Worm (Caenorhabditis elegans) whole organism, young adult: ENCODE measurements around the gene T24D5.6.

Experiments
- B0019.2 ChIP-seq: fragments of 200-800 bp; sonication (Bioruptor generic); conservative IDR thresholded peaks from 2 replicates; pipeline ENCODE4 v1.3.6; 2022; ENCODE audit warnings: missing genetic modification reagents, missing genetic modification characterization, missing compliant biosample characterization
- B0261.1 ChIP-seq: sonication (generic microtip); optimal IDR thresholded peaks from 2 replicates; lab custom pipeline; 2016; ENCODE audit warnings: mild to moderate bottlenecking, missing genetic modification characterization, moderate library complexity, missing compliant biosample characterization
- C06A6.2 ChIP-seq: fragments of 200-800 bp; sonication (Bioruptor generic); conservative IDR thresholded peaks from 2 replicates; pipeline ENCODE4 v1.3.6; 2022; ENCODE audit warnings: missing genetic modification characterization, missing compliant biosample characterization
- C17E4.6 ChIP-seq: fragments of 200-800 bp; sonication (Bioruptor generic); IDR thresholded peaks from 2 replicates; pipeline ENCODE4 v1.3.6; 2022; ENCODE audit warnings: missing genetic modification reagents, missing genetic modification characterization, missing compliant biosample characterization
- D2030.7 ChIP-seq: fragments of 200-800 bp; sonication (Bioruptor generic); IDR thresholded peaks from 2 replicates; pipeline ENCODE4 v1.3.6; 2022; ENCODE audit warnings: missing genetic modification reagents, missing genetic modification characterization, missing compliant biosample characterization
- F10E7.11 ChIP-seq: sonication (generic microtip); optimal IDR thresholded peaks from 2 replicates; lab custom pipeline; 2017; ENCODE audit warnings: mild to moderate bottlenecking, missing genetic modification characterization, moderate library complexity, missing compliant biosample characterization
- F33H1.4 ChIP-seq: fragments of 200-800 bp; sonication (Bioruptor generic); IDR thresholded peaks from 2 replicates; pipeline ENCODE4 v1.3.6; 2022; ENCODE audit warnings: missing genetic modification reagents, missing genetic modification characterization, missing compliant biosample characterization
- F37B4.10 ChIP-seq: fragments of 200-800 bp; sonication (Bioruptor generic); IDR thresholded peaks from 2 replicates; pipeline ENCODE4 v1.3.6; 2022; ENCODE audit warnings: missing genetic modification characterization, missing compliant biosample characterization
- F49E8.2 ChIP-seq: sonication (generic microtip); optimal IDR thresholded peaks from 3 replicates; lab custom pipeline; 2017; ENCODE audit warnings: missing genetic modification characterization, mild to moderate bottlenecking, missing compliant biosample characterization, antibody characterized with exemption, moderate library complexity; ENCODE audit not compliant: insufficient read depth
- F55B11.4 ChIP-seq: sonication (generic microtip); optimal IDR thresholded peaks from 2 replicates; lab custom pipeline; 2016; ENCODE audit warnings: missing compliant biosample characterization, missing genetic modification characterization, borderline replicate concordance; ENCODE audit not compliant: insufficient read depth
- K11D2.4 ChIP-seq: fragments of 200-800 bp; sonication (Bioruptor generic); IDR thresholded peaks from 2 replicates; pipeline ENCODE4 v1.3.6; 2022; ENCODE audit warnings: missing genetic modification reagents, missing genetic modification characterization, missing compliant biosample characterization
- T26A5.8 ChIP-seq: sonication (generic microtip); optimal IDR thresholded peaks from 2 replicates; lab custom pipeline; 2016; ENCODE audit warnings: missing genetic modification characterization, missing compliant biosample characterization
- Y53F4B.3 ChIP-seq: fragments of 200-800 bp; sonication (Bioruptor generic); IDR thresholded peaks from 2 replicates; pipeline ENCODE4 v1.3.6; 2022; ENCODE audit warnings: missing genetic modification reagents, missing genetic modification characterization, missing compliant biosample characterization
- Y56A3A.18 ChIP-seq: fragments of 200-800 bp; sonication (Bioruptor generic); IDR thresholded peaks from 2 replicates; pipeline ENCODE4 v1.3.6; 2022; ENCODE audit warnings: missing genetic modification reagents, missing genetic modification characterization, missing compliant biosample characterization
- Y67H2A.10 ChIP-seq: fragments of 200-800 bp; sonication (Bioruptor generic); conservative IDR thresholded peaks from 2 replicates; pipeline ENCODE4 v1.3.6; 2022; ENCODE audit warnings: missing genetic modification reagents, missing genetic modification characterization, missing compliant biosample characterization
- Y95B8A.8 ChIP-seq: fragments of 200-800 bp; sonication (Bioruptor generic); IDR thresholded peaks from 2 replicates; pipeline ENCODE4 v1.3.6; 2022; ENCODE audit warnings: missing genetic modification reagents, missing genetic modification characterization, missing compliant biosample characterization
- aptf-3 ChIP-seq: fragments of 200-800 bp; sonication (Bioruptor generic); IDR thresholded peaks from 2 replicates; pipeline ENCODE4 v1.3.6; 2022; ENCODE audit warnings: missing genetic modification characterization, missing compliant biosample characterization
- attf-6 ChIP-seq: fragments of 200-800 bp; sonication (Bioruptor generic); IDR thresholded peaks from 2 replicates; pipeline ENCODE4 v1.3.6; 2022; ENCODE audit warnings: missing genetic modification reagents, missing genetic modification characterization, missing compliant biosample characterization
- bed-1 ChIP-seq: fragments of 200-800 bp; sonication (Bioruptor generic); IDR thresholded peaks from 2 replicates; pipeline ENCODE4 v1.3.6; 2022; ENCODE audit warnings: missing genetic modification reagents, missing genetic modification characterization, missing compliant biosample characterization
- bed-2 ChIP-seq: fragments of 200-800 bp; sonication (Bioruptor generic); IDR thresholded peaks from 2 replicates; pipeline ENCODE4 v1.3.6; 2022; ENCODE audit warnings: missing genetic modification reagents, missing genetic modification characterization, missing compliant biosample characterization
- ccch-3 ChIP-seq: fragments of 200-800 bp; sonication (Bioruptor generic); optimal IDR thresholded peaks from 2 replicates; lab custom pipeline; 2018; ENCODE audit warnings: mild to moderate bottlenecking, missing genetic modification characterization, missing compliant biosample characterization
- cebp-2 ChIP-seq: fragments of 200-800 bp; sonication (Bioruptor generic); IDR thresholded peaks from 2 replicates; pipeline ENCODE4 v1.3.6; 2022; ENCODE audit warnings: missing genetic modification characterization, missing compliant biosample characterization
- ceh-91 ChIP-seq: fragments of 200-800 bp; sonication (Bioruptor generic); IDR thresholded peaks from 2 replicates; pipeline ENCODE4 v1.3.6; 2022; ENCODE audit warnings: missing genetic modification reagents, missing genetic modification characterization, missing compliant biosample characterization
- chd-7 ChIP-seq: sonication (generic microtip); optimal IDR thresholded peaks from 2 replicates; lab custom pipeline; 2016; ENCODE audit warnings: mild to moderate bottlenecking, missing genetic modification characterization, moderate library complexity, missing compliant biosample characterization
- die-1 ChIP-seq: sonication (generic microtip); optimal IDR thresholded peaks from 2 replicates; lab custom pipeline; 2016; ENCODE audit warnings: missing genotype, mild to moderate bottlenecking, missing genetic modification characterization, missing compliant biosample characterization
- efl-1 ChIP-seq: fragments of 150-350 bp; optimal IDR thresholded peaks from 2 replicates; lab custom pipeline; 2014; ENCODE audit warnings: missing biosample characterization, missing genetic modification reagents, missing genetic modification characterization
- egl-18 ChIP-seq: fragments of 200-800 bp; sonication (Bioruptor generic); IDR thresholded peaks from 2 replicates; pipeline ENCODE4 v1.3.6; 2022; ENCODE audit warnings: missing genetic modification reagents, missing genetic modification characterization, missing compliant biosample characterization
- egrh-3 ChIP-seq: fragments of 200-800 bp; sonication (Bioruptor generic); IDR thresholded peaks from 2 replicates; pipeline ENCODE4 v1.3.6; 2022; ENCODE audit warnings: missing genetic modification reagents, missing genetic modification characterization, missing compliant biosample characterization
- ets-4 ChIP-seq: fragments of 200-800 bp; sonication (Bioruptor generic); optimal IDR thresholded peaks from 2 replicates; lab custom pipeline; 2018; ENCODE audit warnings: mild to moderate bottlenecking, missing genetic modification characterization, missing compliant biosample characterization
- lin-40 ChIP-seq: sonication (generic microtip); optimal IDR thresholded peaks from 2 replicates; lab custom pipeline; 2016; ENCODE audit warnings: missing genetic modification characterization, mild to moderate bottlenecking, missing compliant biosample characterization, missing genotype, missing genetic modification reagents
- lir-1 ChIP-seq: fragments of 200-800 bp; sonication (Bioruptor generic); conservative IDR thresholded peaks from 2 replicates; pipeline ENCODE4 v1.3.6; 2022; ENCODE audit warnings: missing genetic modification reagents, missing genetic modification characterization, missing compliant biosample characterization
- lsl-1 ChIP-seq: fragments of 200-800 bp; sonication (Bioruptor generic); optimal IDR thresholded peaks from 2 replicates; lab custom pipeline; 2018; ENCODE audit warnings: mild to moderate bottlenecking, missing genetic modification characterization, moderate library complexity, missing compliant biosample characterization
- madf-3 ChIP-seq: fragments of 200-800 bp; sonication (Bioruptor generic); IDR thresholded peaks from 2 replicates; pipeline ENCODE4 v1.3.6; 2022; ENCODE audit warnings: missing genetic modification reagents, missing genetic modification characterization, missing compliant biosample characterization
- mcd-1 ChIP-seq: fragments of 200-800 bp; sonication (Bioruptor generic); IDR thresholded peaks from 2 replicates; pipeline ENCODE4 v1.3.6; 2022; ENCODE audit warnings: missing genetic modification reagents, missing genetic modification characterization, missing compliant biosample characterization
- mel-28 ChIP-seq: sonication (generic microtip); optimal IDR thresholded peaks from 2 replicates; lab custom pipeline; 2016; ENCODE audit warnings: borderline replicate concordance, mild to moderate bottlenecking, missing genetic modification characterization, missing compliant biosample characterization
- nfya-2 ChIP-seq: fragments of 200-800 bp; sonication (Bioruptor generic); IDR thresholded peaks from 2 replicates; pipeline ENCODE4 v1.3.6; 2022; ENCODE audit warnings: missing genetic modification reagents, missing genetic modification characterization, missing compliant biosample characterization
- nhr-90 ChIP-seq: sonication (generic microtip); optimal IDR thresholded peaks from 2 replicates; lab custom pipeline; 2016; ENCODE audit warnings: missing genotype, mild to moderate bottlenecking, missing genetic modification characterization, missing compliant biosample characterization
- pbrm-1 ChIP-seq: fragments of 200-800 bp; sonication (Bioruptor generic); IDR thresholded peaks from 2 replicates; pipeline ENCODE4 v1.3.6; 2022; ENCODE audit warnings: missing genetic modification reagents, missing genetic modification characterization, missing compliant biosample characterization
- snpc-1.1 ChIP-seq: sonication (generic microtip); optimal IDR thresholded peaks from 2 replicates; lab custom pipeline; 2017; ENCODE audit warnings: missing genetic modification characterization, mild to moderate bottlenecking, missing compliant biosample characterization, antibody characterized with exemption, moderate library complexity, missing genotype, missing genetic modification reagents; ENCODE audit not compliant: insufficient read depth
- snpc-4 ChIP-seq, 5 experiments: fragments of 150-350 bp in 1 of 5; sonication (generic microtip) in 4 of 5; optimal IDR thresholded peaks; 2 replicates each; lab custom pipeline; 2014 to 2018; ENCODE audit warnings: missing genetic modification characterization in 5 of 5, missing biosample characterization in 3 of 5, antibody characterized with exemption in 2 of 5, mild to moderate bottlenecking in 2 of 5, missing compliant biosample characterization in 2 of 5, missing genotype in 2 of 5, moderate library complexity in 2 of 5, missing genetic modification reagents in 1 of 5
- unc-62 ChIP-seq: fragments of 150-350 bp; optimal IDR thresholded peaks from 2 replicates; lab custom pipeline; 2014; ENCODE audit warnings: missing biosample characterization, missing genetic modification reagents, missing genetic modification characterization
- zim-3 ChIP-seq: sonication (generic microtip); optimal IDR thresholded peaks from 2 replicates; lab custom pipeline; 2017; ENCODE audit warnings: mild to moderate bottlenecking, missing genetic modification characterization, moderate library complexity, missing compliant biosample characterization
- ztf-25 ChIP-seq: fragments of 200-800 bp; sonication (Bioruptor generic); IDR thresholded peaks from 2 replicates; pipeline ENCODE4 v1.3.6; 2022; ENCODE audit warnings: missing genetic modification reagents, missing genetic modification characterization, missing compliant biosample characterization
- ztf-3 ChIP-seq: fragments of 200-800 bp; sonication (Bioruptor generic); optimal IDR thresholded peaks from 2 replicates; lab custom pipeline; 2018; ENCODE audit warnings: mild to moderate bottlenecking, missing genetic modification characterization, missing compliant biosample characterization
- ztf-6 ChIP-seq: fragments of 200-800 bp; sonication (Bioruptor generic); IDR thresholded peaks from 2 replicates; pipeline ENCODE4 v1.3.6; 2022; ENCODE audit warnings: missing genetic modification reagents, missing genetic modification characterization, missing compliant biosample characterization

Gene T24D5.6

ce11 chrX:12603322-12603984 lies at the start of gene T24D5.6, which contains the start of gene R09A8.9:
Gene T24D5.6, plus strand, starts transcription at chrX:12603622.
Gene R09A8.9, plus strand, starts transcription at chrX:12603934.
- TF ChIP-seq ztf-25 (no peak), D2030.7 (no peak), Y67H2A.10 (GFP tag; lab: Robert Waterston, UW) (no peak), bed-2 (no peak), die-1 (tag; lab: Kevin White, UChicago) (no peak), snpc-1.1 (tag; lab: Kevin White, UChicago) (no peak), Y56A3A.18 (no peak), unc-62 (GFP tag; lab: Kevin White, UChicago) (no peak), B0019.2 (GFP tag; lab: Robert Waterston, UW) (no peak), F55B11.4 (tag; lab: Kevin White, UChicago) (no peak), snpc-4 (GFP tag; optimal IDR thresholded peaks at IDR 0.05; lab: Kevin White, UChicago) (no peak), snpc-4 (tag; optimal IDR thresholded peaks at IDR 0.05; lab: Kevin White, UChicago) (no peak), egl-18 (no peak), bed-1 (GFP tag; lab: Robert Waterston, UW) (no peak), ztf-3 (GFP tag; lab: Kevin White, UChicago) (no peak), aptf-3 (GFP tag; lab: Robert Waterston, UW) (no peak), lsl-1 (GFP tag; lab: Kevin White, UChicago) (no peak), nhr-90 (tag; lab: Kevin White, UChicago) (no peak), madf-3 (no peak), B0261.1 (tag; lab: Kevin White, UChicago) (no peak)

- TF ChIP-seq ztf-6 (GFP tag; lab: Robert Waterston, UW) (peak; percentile 81), C06A6.2 (peak; percentile 57; the same call in 1 of the 2 replicates), snpc-4 (GFP tag; optimal IDR thresholded peaks at IDR 0.05; lab: Kevin White, UChicago) (peak; percentile 84), snpc-4 (tag; optimal IDR thresholded peaks at IDR 0.05; lab: Kevin White, UChicago) (peak in 1 of 4 experiments; percentile 12), ccch-3 (GFP tag; lab: Kevin White, UChicago) (no peak), lin-40 (tag; lab: Kevin White, UChicago) (no peak), K11D2.4 (GFP tag; lab: Robert Waterston, UW) (peak; percentile 86), Y95B8A.8 (no peak), F49E8.2 (tag; lab: Kevin White, UChicago) (peak; percentile 42), D2030.7 (peak; percentile 70), chd-7 (tag; lab: Kevin White, UChicago) (peak; percentile 86), F10E7.11 (tag; lab: Kevin White, UChicago) (peak; percentile 47), efl-1 (GFP tag; lab: Kevin White, UChicago) (no peak), mel-28 (tag; lab: Kevin White, UChicago) (peak; percentile 50), C17E4.6 (no peak), pbrm-1 (GFP tag; lab: Robert Waterston, UW) (peak; percentile 95), Y56A3A.18 (peak; percentile 87; the same call in 1 of the 2 replicates), T26A5.8 (tag; lab: Kevin White, UChicago) (peak; percentile 55), attf-6 (peak; percentile 81), F33H1.4 (GFP tag; lab: Robert Waterston, UW) (no peak), egrh-3 (GFP tag; lab: Robert Waterston, UW) (no peak; the same call in none of the 2 replicates), ets-4 (GFP tag; lab: Kevin White, UChicago) (peak; percentile 76), nfya-2 (peak; percentile 94), F37B4.10 (GFP tag; lab: Robert Waterston, UW) (peak; percentile 93; the same call in 1 of the 2 replicates), mcd-1 (GFP tag; lab: Robert Waterston, UW) (no peak; the same call in 1 of the 2 replicates), Y53F4B.3 (GFP tag; lab: Robert Waterston, UW) (peak; percentile 51; the same call in 1 of the 2 replicates), ceh-91 (GFP tag; lab: Robert Waterston, UW) (peak; percentile 32; the same call in 1 of the 2 replicates), lir-1 (GFP tag; lab: Robert Waterston, UW) (peak; percentile 27; the same call in 1 of the 2 replicates), zim-3 (tag; lab: Kevin White, UChicago) (peak; percentile 69), lsl-1 (GFP tag; lab: Kevin White, UChicago) (no peak), cebp-2 (GFP tag; lab: Robert Waterston, UW) (no peak; the same call in 1 of the 2 replicates)
These were observed 39.8 kb upstream of the T24D5.6 start for ce11 chrX:12563589-12563988.
